Worm (Caenorhabditis elegans) whole organism, L2 larva: ENCODE results near the gene nas-37.
A peak's percentile ranks its signal among the peaks of the same experiment; 100 is the strongest.

Experiments used
- C34F6.9 ChIP-seq: fragments of 150-350 bp; optimal IDR thresholded peaks from 2 replicates; lab custom pipeline; 2014; ENCODE audit warnings: missing biosample characterization, missing genetic modification characterization
- F13H6.1 ChIP-seq: sonication (generic microtip); optimal IDR thresholded peaks from 2 replicates; lab custom pipeline; 2016; ENCODE audit warnings: missing genetic modification characterization, missing compliant biosample characterization
- R02D3.7 ChIP-seq: fragments of 150-350 bp; optimal IDR thresholded peaks from 2 replicates; lab custom pipeline; 2014; ENCODE audit warnings: missing biosample characterization, missing genetic modification characterization
- Y55F3AM.14 ChIP-seq: fragments of 200-800 bp; sonication (Bioruptor generic); optimal IDR thresholded peaks from 2 replicates; lab custom pipeline; 2018; ENCODE audit warnings: mild to moderate bottlenecking, missing genetic modification characterization, missing compliant biosample characterization
- ZK546.5 ChIP-seq: sonication (generic microtip); optimal IDR thresholded peaks from 2 replicates; lab custom pipeline; 2017; ENCODE audit warnings: missing biosample characterization, missing genetic modification characterization
- alr-1 ChIP-seq: fragments of 150-350 bp; optimal IDR thresholded peaks from 2 replicates; lab custom pipeline; 2014; ENCODE audit warnings: missing biosample characterization, missing genetic modification characterization
- aly-2 ChIP-seq: fragments of 150-350 bp; optimal IDR thresholded peaks from 2 replicates; lab custom pipeline; 2014; ENCODE audit warnings: missing biosample characterization, missing genetic modification characterization
- ama-1 ChIP-seq: fragments of 150-350 bp; optimal IDR thresholded peaks from 2 replicates; lab custom pipeline; 2018; ENCODE audit warnings: inconsistent platforms
- blmp-1 ChIP-seq: sonication (generic microtip); optimal IDR thresholded peaks from 2 replicates; lab custom pipeline; 2017; ENCODE audit warnings: missing genetic modification characterization, mild to moderate bottlenecking, missing compliant biosample characterization, antibody characterized with exemption, moderate library complexity; ENCODE audit not compliant: insufficient read depth
- ceh-16 ChIP-seq: fragments of 150-350 bp; optimal IDR thresholded peaks from 2 replicates; lab custom pipeline; 2014; ENCODE audit warnings: missing biosample characterization, missing genetic modification characterization
- ceh-82 ChIP-seq: fragments of 150-350 bp; optimal IDR thresholded peaks from 2 replicates; lab custom pipeline; 2014; ENCODE audit warnings: missing biosample characterization, missing genetic modification characterization
- crh-2 ChIP-seq: sonication (generic microtip); optimal IDR thresholded peaks from 2 replicates; lab custom pipeline; 2017; ENCODE audit warnings: missing biosample characterization, missing genetic modification characterization
- dmd-4 ChIP-seq: sonication (generic microtip); optimal IDR thresholded peaks from 2 replicates; lab custom pipeline; 2017; ENCODE audit warnings: missing biosample characterization, missing genetic modification characterization
- egl-27 ChIP-seq: sonication (generic microtip); optimal IDR thresholded peaks from 3 replicates; lab custom pipeline; 2017; ENCODE audit warnings: missing biosample characterization, missing genetic modification reagents, missing genetic modification characterization
- elt-1 ChIP-seq: fragments of 150-350 bp; optimal IDR thresholded peaks from 2 replicates; lab custom pipeline; 2014; ENCODE audit warnings: missing biosample characterization, missing genetic modification characterization
- elt-3 ChIP-seq: sonication (generic microtip); optimal IDR thresholded peaks from 2 replicates; lab custom pipeline; 2017; ENCODE audit warnings: missing biosample characterization, missing genetic modification characterization
- fos-1 ChIP-seq: fragments of 150-350 bp; optimal IDR thresholded peaks from 2 replicates; lab custom pipeline; 2014; ENCODE audit warnings: missing biosample characterization, missing genetic modification characterization
- gmeb-1 ChIP-seq: fragments of 150-350 bp; optimal IDR thresholded peaks from 2 replicates; lab custom pipeline; 2014; ENCODE audit warnings: missing biosample characterization, missing genetic modification characterization
- lin-11 ChIP-seq: fragments of 150-350 bp; sonication (generic microtip); optimal IDR thresholded peaks from 2 replicates; lab custom pipeline; 2014; ENCODE audit warnings: missing biosample characterization, missing genetic modification characterization, inconsistent platforms, mixed read lengths
- lin-13 ChIP-seq: fragments of 150-350 bp; optimal IDR thresholded peaks from 2 replicates; lab custom pipeline; 2014; ENCODE audit warnings: missing biosample characterization, missing genetic modification reagents, missing genetic modification characterization
- lin-39 ChIP-seq: fragments of 150-350 bp; optimal IDR thresholded peaks from 2 replicates; lab custom pipeline; 2014; ENCODE audit warnings: missing biosample characterization, missing genetic modification reagents, missing genetic modification characterization
- lsy-2 ChIP-seq, 2 experiments: fragments of 150-350 bp in 1 of 2; sonication (generic microtip) in 1 of 2; optimal IDR thresholded peaks; 2 replicates each; lab custom pipeline; 2014 to 2017; ENCODE audit warnings: missing biosample characterization in 2 of 2, missing genetic modification characterization in 2 of 2
- mab-5 ChIP-seq: fragments of 150-350 bp; optimal IDR thresholded peaks from 2 replicates; lab custom pipeline; 2014; ENCODE audit warnings: missing biosample characterization, missing genetic modification characterization
- mdl-1 ChIP-seq, 2 experiments: fragments of 150-350 bp in 1 of 2; sonication (generic microtip) in 1 of 2; optimal IDR thresholded peaks; 2 replicates each; lab custom pipeline; 2017; ENCODE audit warnings: missing biosample characterization in 2 of 2, missing genetic modification characterization in 2 of 2
- nhr-10 ChIP-seq: sonication (generic microtip); optimal IDR thresholded peaks from 2 replicates; lab custom pipeline; 2017; ENCODE audit warnings: missing biosample characterization, missing genetic modification characterization
- nhr-11 ChIP-seq: fragments of 150-350 bp; optimal IDR thresholded peaks from 2 replicates; lab custom pipeline; 2014; ENCODE audit warnings: missing biosample characterization, missing genetic modification characterization
- nhr-12 ChIP-seq: fragments of 150-350 bp; optimal IDR thresholded peaks from 2 replicates; lab custom pipeline; 2014; ENCODE audit warnings: missing biosample characterization, missing genetic modification characterization
- nhr-21 ChIP-seq: fragments of 150-350 bp; optimal IDR thresholded peaks from 2 replicates; lab custom pipeline; 2014; ENCODE audit warnings: missing biosample characterization, missing genetic modification characterization
- nhr-23 ChIP-seq: fragments of 150-350 bp; optimal IDR thresholded peaks from 2 replicates; lab custom pipeline; 2014; ENCODE audit warnings: missing biosample characterization, missing genetic modification reagents, missing genetic modification characterization
- nhr-237 ChIP-seq: fragments of 150-350 bp; optimal IDR thresholded peaks from 2 replicates; lab custom pipeline; 2014; ENCODE audit warnings: missing biosample characterization, missing genetic modification characterization
- nhr-25 ChIP-seq: fragments of 150-350 bp; sonication (generic microtip); optimal IDR thresholded peaks from 3 replicates; lab custom pipeline; 2014; ENCODE audit warnings: missing biosample characterization, missing genetic modification characterization
- nhr-6 ChIP-seq: fragments of 150-350 bp; optimal IDR thresholded peaks from 2 replicates; lab custom pipeline; 2014; ENCODE audit warnings: missing biosample characterization, missing genetic modification characterization
- nhr-77 ChIP-seq: fragments of 150-350 bp; optimal IDR thresholded peaks from 2 replicates; lab custom pipeline; 2014; ENCODE audit warnings: missing biosample characterization, missing genetic modification characterization
- peb-1 ChIP-seq: fragments of 150-350 bp; optimal IDR thresholded peaks from 2 replicates; lab custom pipeline; 2014; ENCODE audit warnings: missing biosample characterization, missing genetic modification characterization
- sem-4 ChIP-seq: fragments of 150-350 bp; optimal IDR thresholded peaks from 2 replicates; lab custom pipeline; 2014; ENCODE audit warnings: missing biosample characterization, missing genetic modification reagents, missing genetic modification characterization
- skn-1 ChIP-seq: sonication (generic microtip); optimal IDR thresholded peaks from 2 replicates; lab custom pipeline; 2017; ENCODE audit warnings: missing biosample characterization, missing genetic modification characterization
- sma-3 ChIP-seq: sonication (generic microtip); optimal IDR thresholded peaks from 2 replicates; lab custom pipeline; 2016; ENCODE audit warnings: missing genetic modification reagents, missing genetic modification characterization, missing compliant biosample characterization
- sma-9 ChIP-seq, 2 experiments: fragments of 150-350 bp in 1 of 2; sonication (generic microtip) in 1 of 2; optimal IDR thresholded peaks; 2 replicates each; lab custom pipeline; 2014 to 2016; ENCODE audit warnings: missing genetic modification characterization in 2 of 2, mild to moderate bottlenecking in 1 of 2, missing biosample characterization in 1 of 2, missing compliant biosample characterization in 1 of 2, missing genetic modification reagents in 1 of 2, moderate library complexity in 1 of 2
- snpc-4 ChIP-seq: fragments of 150-350 bp; optimal IDR thresholded peaks from 2 replicates; lab custom pipeline; 2014; ENCODE audit warnings: missing biosample characterization, missing genetic modification characterization
- unc-39 ChIP-seq: fragments of 150-350 bp; optimal IDR thresholded peaks from 2 replicates; lab custom pipeline; 2014; ENCODE audit warnings: missing biosample characterization, missing genetic modification characterization
- unc-55 ChIP-seq: fragments of 150-350 bp; sonication (generic microtip); optimal IDR thresholded peaks from 3 replicates; lab custom pipeline; 2014; ENCODE audit warnings: missing biosample characterization, missing genetic modification reagents, missing genetic modification characterization
- unc-62 ChIP-seq: fragments of 150-350 bp; optimal IDR thresholded peaks from 2 replicates; lab custom pipeline; 2014; ENCODE audit warnings: missing biosample characterization, missing genetic modification reagents, missing genetic modification characterization
- zag-1 ChIP-seq: fragments of 150-350 bp; optimal IDR thresholded peaks from 2 replicates; lab custom pipeline; 2014; ENCODE audit warnings: missing biosample characterization, missing genetic modification characterization
- ztf-1 ChIP-seq: fragments of 200-800 bp; sonication (Bioruptor generic); conservative IDR thresholded peaks from 2 replicates; pipeline ENCODE4 v1.3.6; 2022; ENCODE audit warnings: missing genetic modification characterization, missing compliant biosample characterization
- ztf-11 ChIP-seq: sonication (generic microtip); optimal IDR thresholded peaks from 2 replicates; lab custom pipeline; 2017; ENCODE audit warnings: missing biosample characterization, missing genetic modification characterization
- ztf-4 ChIP-seq: fragments of 150-350 bp; optimal IDR thresholded peaks from 2 replicates; lab custom pipeline; 2014; ENCODE audit warnings: missing biosample characterization, missing genetic modification characterization

nas-37 gene

DNA sequence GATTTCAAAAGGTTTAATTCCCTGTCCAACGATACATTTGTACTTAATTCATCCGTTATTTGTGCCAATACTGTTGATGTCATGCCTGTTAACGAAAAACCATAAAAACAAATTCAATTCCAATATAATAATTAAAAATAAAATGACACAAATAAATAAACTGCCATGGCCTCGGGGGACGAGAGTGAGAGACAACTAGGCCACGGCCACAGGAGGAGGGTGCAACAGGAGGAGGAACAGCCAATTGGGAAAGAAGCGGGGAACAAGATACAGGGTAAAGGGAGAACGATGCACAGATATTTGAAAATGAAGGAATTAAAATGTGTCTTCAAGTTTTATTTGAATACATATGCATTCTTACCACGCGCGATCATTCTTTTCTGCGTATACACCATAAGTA, 31.5 kb downstream of the nas-37 start, which contains the start of gene F21G4.6:
TSS of gene F21G4.6 (minus strand) at position 87 of the 400 bp plus-strand sequence.
- TF ChIP-seq zag-1: no peak

DNA sequence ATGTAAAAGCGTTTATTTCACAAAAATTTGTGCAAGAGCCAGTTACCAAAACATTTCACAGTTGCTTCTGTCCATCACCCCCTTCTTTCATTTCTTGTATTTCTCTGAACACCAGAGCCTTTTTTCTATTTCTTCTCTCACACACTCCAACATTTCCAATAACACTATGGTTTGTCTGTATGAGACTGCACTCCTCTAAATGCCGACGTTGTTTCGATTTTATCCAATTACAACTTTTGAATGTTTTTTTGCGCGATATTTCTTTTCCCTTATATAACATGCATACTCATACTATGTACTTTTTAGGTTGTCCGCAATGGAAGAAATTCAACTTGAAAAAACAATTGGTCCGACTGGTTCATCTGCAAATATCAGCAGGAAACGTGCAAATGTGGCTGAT, 43.0 kb downstream of the nas-37 start, which contains the start of gene F21G4.5:
TSS of gene F21G4.5 (plus strand) at position 301 of the 400 bp plus-strand sequence.
- TF ChIP-seq F13H6.1 (tag; lab: Kevin White, UChicago) (no peak), R02D3.7 (tag; lab: Kevin White, UChicago) (no peak), Y55F3AM.14 (no peak), sma-3 (GFP tag; lab: Kevin White, UChicago) (no peak), nhr-23 (no peak), nhr-237 (tag; lab: Kevin White, UChicago) (no peak), nhr-6 (no peak), nhr-25 (tag; lab: Kevin White, UChicago) (no peak), lin-39 (tag; lab: Kevin White, UChicago) (no peak), ztf-4 (tag; lab: Kevin White, UChicago) (no peak), nhr-12 (tag; lab: Kevin White, UChicago) (no peak), ama-1 (no peak), unc-39 (tag; lab: Kevin White, UChicago) (no peak), ceh-16 (tag; lab: Kevin White, UChicago) (no peak), ceh-82 (tag; lab: Kevin White, UChicago) (no peak), mdl-1 (tag; optimal IDR thresholded peaks at IDR 0.05; lab: Kevin White, UChicago) (no peak), dmd-4 (tag; lab: Kevin White, UChicago) (no peak), snpc-4 (no peak), nhr-10 (no peak), lsy-2 (tag; optimal IDR thresholded peaks at IDR 0.05; lab: Kevin White, UChicago) (no peak)

DNA sequence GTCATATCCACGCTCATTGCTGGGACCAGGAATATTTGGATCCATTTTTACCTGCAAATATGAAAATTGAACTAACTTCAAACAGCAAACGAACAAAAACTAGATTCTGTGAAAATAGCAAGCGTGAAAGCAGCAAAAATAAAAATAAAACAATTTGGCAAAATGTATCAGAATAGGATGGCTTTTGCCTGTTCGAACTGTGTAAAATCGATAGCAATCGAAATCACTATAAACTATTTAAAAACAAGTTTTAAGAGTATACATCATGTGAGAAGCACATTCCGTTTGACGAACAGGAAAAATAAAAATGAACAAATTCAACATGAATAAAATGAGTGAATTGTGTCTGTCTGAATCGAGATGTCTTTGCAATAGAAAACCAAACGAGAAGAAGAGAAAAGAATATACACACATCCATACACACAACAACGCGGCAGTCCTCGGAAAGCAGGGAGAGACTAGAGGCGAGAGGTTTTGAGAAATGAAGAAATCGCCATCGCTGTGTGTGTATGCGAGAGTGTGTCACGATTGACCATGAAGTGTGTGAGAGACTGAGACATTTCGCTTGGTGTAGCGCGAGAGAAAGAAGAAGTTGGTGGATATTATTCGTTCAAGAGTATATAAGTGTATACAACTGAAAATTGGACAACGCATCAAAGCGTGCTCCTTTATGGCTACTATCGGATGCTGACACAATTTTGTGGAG, 49.3 kb downstream of the nas-37 start, which contains the start of gene phf-34:
TSS of gene phf-34 (minus strand) at position 51 of the 706 bp plus-strand sequence.
- no peak for TF ChIP-seq unc-62
- TF ChIP-seq unc-55 (GFP tag; lab: Kevin White, UChicago): peak; percentile 76
- TF ChIP-seq nhr-237 (tag; lab: Kevin White, UChicago): no peak
- no peak for TF ChIP-seq egl-27 (tag; lab: Kevin White, UChicago)
- TF ChIP-seq lin-13 (GFP tag; lab: Kevin White, UChicago): peak; percentile 37
- no peak for TF ChIP-seq alr-1
- no peak for TF ChIP-seq dmd-4 (tag; lab: Kevin White, UChicago)
- TF ChIP-seq nhr-23: no peak
- TF ChIP-seq mdl-1 (tag; optimal IDR thresholded peaks at IDR 0.05; lab: Kevin White, UChicago): peak in 1 of 2 experiments; percentile 17
- peak; percentile 67 for TF ChIP-seq crh-2
- no peak for TF ChIP-seq ZK546.5 (tag; lab: Kevin White, UChicago)
- peak; percentile 35 for TF ChIP-seq sma-9 (GFP tag; optimal IDR thresholded peaks at IDR 0.05; lab: Kevin White, UChicago)
- no peak for TF ChIP-seq sma-9 (tag; optimal IDR thresholded peaks at IDR 0.05; lab: Kevin White, UChicago)
- TF ChIP-seq nhr-11: no peak
- TF ChIP-seq fos-1: peak; percentile 33
- no peak for TF ChIP-seq elt-1 (tag; lab: Kevin White, UChicago)
- no peak for TF ChIP-seq gmeb-1 (tag; lab: Kevin White, UChicago)
- no peak for TF ChIP-seq skn-1
- TF ChIP-seq zag-1: peak; percentile 66
- peak; percentile 17 for TF ChIP-seq nhr-21 (tag; lab: Kevin White, UChicago)
- no peak for TF ChIP-seq snpc-4
- TF ChIP-seq Y55F3AM.14: no peak
- no peak for TF ChIP-seq nhr-6
- TF ChIP-seq ceh-16 (tag; lab: Kevin White, UChicago): no peak
- no peak for TF ChIP-seq R02D3.7 (tag; lab: Kevin White, UChicago)
- no peak for TF ChIP-seq lin-39 (tag; lab: Kevin White, UChicago)
- TF ChIP-seq nhr-10: no peak
- no peak for TF ChIP-seq elt-3 (tag; lab: Kevin White, UChicago)
- TF ChIP-seq nhr-77: no peak
- no peak for TF ChIP-seq ceh-82 (tag; lab: Kevin White, UChicago)
- peak; percentile 12 for TF ChIP-seq mab-5
- peak; percentile 9 for TF ChIP-seq lin-11 (tag; lab: Kevin White, UChicago)
- no peak for TF ChIP-seq ztf-11 (tag; lab: Kevin White, UChicago)
- no peak for TF ChIP-seq blmp-1
- no peak for TF ChIP-seq peb-1 (tag; lab: Kevin White, UChicago)
- no peak for TF ChIP-seq aly-2 (tag; lab: Kevin White, UChicago)
- TF ChIP-seq ztf-4 (tag; lab: Kevin White, UChicago): no peak
- peak; percentile 49 for TF ChIP-seq nhr-25 (tag; lab: Kevin White, UChicago)
- TF ChIP-seq nhr-12 (tag; lab: Kevin White, UChicago): no peak
- TF ChIP-seq ama-1: no peak
- peak in 1 of 2 experiments; percentile 58 for TF ChIP-seq lsy-2 (tag; optimal IDR thresholded peaks at IDR 0.05; lab: Kevin White, UChicago)
- no peak for TF ChIP-seq ztf-1 (GFP tag; lab: Robert Waterston, UW)
- peak; percentile 71 for TF ChIP-seq F13H6.1 (tag; lab: Kevin White, UChicago)
- no peak for TF ChIP-seq sma-3 (GFP tag; lab: Kevin White, UChicago)
- TF ChIP-seq C34F6.9 (tag; lab: Kevin White, UChicago): peak; percentile 65
- TF ChIP-seq sem-4: no peak
